Fruit fly (Drosophila melanogaster) whole organism, adult: ENCODE data around the gene Ace.

Experiments used
- CG11617 ChIP-seq: fragments of 200-800 bp; sonication (Bioruptor generic); optimal IDR thresholded peaks from 2 replicates; lab custom pipeline; 2017; ENCODE audit warnings: mild to moderate bottlenecking, missing biosample characterization, missing genetic modification reagents, missing genetic modification characterization
- CG12768 ChIP-seq: fragments of 200-800 bp; sonication (Bioruptor generic); optimal IDR thresholded peaks from 2 replicates; lab custom pipeline; 2017; ENCODE audit warnings: missing biosample characterization, missing genetic modification characterization, mild to moderate bottlenecking, moderate library complexity, missing genetic modification reagents
- CG1620 ChIP-seq: fragments of 200-800 bp; sonication (Bioruptor generic); optimal IDR thresholded peaks from 2 replicates; lab custom pipeline; 2016; ENCODE audit warnings: missing biosample characterization, missing genetic modification characterization
- CG5204 ChIP-seq: fragments of 200-800 bp; sonication (Bioruptor generic); optimal IDR thresholded peaks from 2 replicates; lab custom pipeline; 2016; ENCODE audit warnings: missing biosample characterization, missing genetic modification characterization
- CG7045 ChIP-seq: fragments of 200-800 bp; sonication (Bioruptor generic); optimal IDR thresholded peaks from 2 replicates; lab custom pipeline; 2017; ENCODE audit warnings: missing biosample characterization, mild to moderate bottlenecking, missing genetic modification characterization
- CG7101 ChIP-seq: fragments of 200-800 bp; sonication (Bioruptor generic); optimal IDR thresholded peaks from 2 replicates; lab custom pipeline; 2018; ENCODE audit warnings: missing biosample characterization, mild to moderate bottlenecking, missing genetic modification characterization, moderate library complexity
- Crg-1 ChIP-seq: fragments of 200-800 bp; sonication (Bioruptor generic); optimal IDR thresholded peaks from 2 replicates; lab custom pipeline; 2016; ENCODE audit warnings: missing biosample characterization, missing genetic modification characterization
- cic ChIP-seq: fragments of 200-800 bp; sonication (Bioruptor generic); optimal IDR thresholded peaks from 2 replicates; lab custom pipeline; 2017; ENCODE audit warnings: missing biosample characterization, mild to moderate bottlenecking, missing genetic modification characterization, moderate library complexity
- kay ChIP-seq: fragments of 200-800 bp; sonication (Bioruptor generic); peaks from one replicate; lab custom pipeline; 2016; ENCODE audit warnings: missing biosample characterization, missing genetic modification characterization, borderline replicate concordance
- ovo ChIP-seq: fragments of 200-800 bp; sonication (Bioruptor generic); optimal IDR thresholded peaks from 2 replicates; lab custom pipeline; 2016; ENCODE audit warnings: missing biosample characterization, missing genetic modification characterization
- pad ChIP-seq: fragments of 200-800 bp; sonication (Bioruptor generic); optimal IDR thresholded peaks from 3 replicates; lab custom pipeline; 2017; ENCODE audit warnings: missing biosample characterization, missing genetic modification characterization, mild to moderate bottlenecking, moderate library complexity, missing genetic modification reagents
- tj ChIP-seq: fragments of 200-800 bp; sonication (Bioruptor generic); optimal IDR thresholded peaks from 3 replicates; lab custom pipeline; 2017; ENCODE audit warnings: missing biosample characterization, mild to moderate bottlenecking, missing genetic modification characterization, moderate library complexity
- toe ChIP-seq: fragments of 200-800 bp; sonication (Bioruptor generic); optimal IDR thresholded peaks from 2 replicates; lab custom pipeline; 2016; ENCODE audit warnings: missing biosample characterization, missing genetic modification characterization

dm6 chr3R:13181004-13181403 lies 78.3 kb downstream of the Ace start, which contains the start of gene CG8138:
- no peak for TF ChIP-seq Crg-1 (GFP tag; lab: Kevin White, UChicago)
- TF ChIP-seq toe (GFP tag; lab: Kevin White, UChicago) = no peak
- no peak for TF ChIP-seq CG1620 (GFP tag; lab: Kevin White, UChicago)
- TF ChIP-seq CG12768 (GFP tag; lab: Kevin White, UChicago) = no peak
- no peak for TF ChIP-seq CG7045 (GFP tag; lab: Kevin White, UChicago)
- no peak for TF ChIP-seq tj (GFP tag; lab: Kevin White, UChicago)
- TF ChIP-seq CG5204 (GFP tag; lab: Kevin White, UChicago) = no peak
- no peak for TF ChIP-seq kay (GFP tag; lab: Kevin White, UChicago)
- no peak for TF ChIP-seq cic (GFP tag; lab: Kevin White, UChicago)
- no peak for TF ChIP-seq CG7101 (tag; lab: Kevin White, UChicago)
- no peak for TF ChIP-seq ovo (GFP tag; lab: Kevin White, UChicago)
- TF ChIP-seq CG11617 = no peak
- no peak for TF ChIP-seq pad (GFP tag; lab: Kevin White, UChicago)
